Fruit fly (Drosophila melanogaster) whole organism, embryonic: Measurements from ENCODE around the gene CG7275.

Source experiments
- Atf-2 ChIP-seq: fragments of 200-800 bp; sonication (Bioruptor generic); optimal IDR thresholded peaks from 2 replicates; lab custom pipeline; 2016; ENCODE audit warnings: missing biosample characterization, missing genetic modification characterization
- CG10565 ChIP-seq: fragments of 200-800 bp; sonication (Bioruptor generic); optimal IDR thresholded peaks from 3 replicates; lab custom pipeline; 2016; ENCODE audit warnings: missing biosample characterization, mild to moderate bottlenecking, missing genetic modification characterization
- CG11398 ChIP-seq: fragments of 200-800 bp; sonication (Bioruptor generic); optimal IDR thresholded peaks from 2 replicates; lab custom pipeline; 2016; ENCODE audit warnings: missing biosample characterization, missing genetic modification characterization
- CG11456 ChIP-seq: fragments of 200-800 bp; sonication (Bioruptor generic); IDR thresholded peaks from 3 replicates; pipeline ENCODE4 v1.3.6; 2022; ENCODE audit warnings: missing biosample characterization, missing genetic modification characterization
- CG11695 ChIP-seq: fragments of 200-800 bp; sonication (Bioruptor generic); IDR thresholded peaks from 3 replicates; pipeline ENCODE4 v1.3.6; 2022; ENCODE audit warnings: missing biosample characterization, missing genetic modification characterization
- CG12236 ChIP-seq: fragments of 200-800 bp; sonication (Bioruptor generic); optimal IDR thresholded peaks from 2 replicates; lab custom pipeline; 2016; ENCODE audit warnings: missing biosample characterization, missing genetic modification characterization
- CG12659 ChIP-seq: fragments of 200-800 bp; sonication (Bioruptor generic); optimal IDR thresholded peaks from 3 replicates; lab custom pipeline; 2017; ENCODE audit warnings: mild to moderate bottlenecking, missing biosample characterization, missing genetic modification reagents, missing genetic modification characterization
- CG1602 ChIP-seq: fragments of 200-800 bp; sonication (Bioruptor generic); optimal IDR thresholded peaks from 3 replicates; lab custom pipeline; 2016; ENCODE audit warnings: missing biosample characterization, missing genetic modification characterization
- CG18764 ChIP-seq: fragments of 200-800 bp; sonication (Bioruptor generic); optimal IDR thresholded peaks from 3 replicates; lab custom pipeline; 2016; ENCODE audit warnings: missing biosample characterization, missing genetic modification characterization
- CG30403 ChIP-seq: fragments of 200-800 bp; sonication (Bioruptor generic); optimal IDR thresholded peaks from 3 replicates; lab custom pipeline; 2016; ENCODE audit warnings: missing biosample characterization, missing genetic modification characterization
- CG3065 ChIP-seq: fragments of 200-800 bp; sonication (Bioruptor generic); optimal IDR thresholded peaks from 2 replicates; lab custom pipeline; 2016; ENCODE audit warnings: missing biosample characterization, missing genetic modification characterization
- CG4707 ChIP-seq: fragments of 200-800 bp; sonication (Bioruptor generic); optimal IDR thresholded peaks from 2 replicates; lab custom pipeline; 2018; ENCODE audit warnings: missing biosample characterization, mild to moderate bottlenecking, missing genetic modification characterization, moderate library complexity
- CG4820 ChIP-seq: fragments of 200-800 bp; sonication (Bioruptor generic); optimal IDR thresholded peaks from 3 replicates; lab custom pipeline; 2016; ENCODE audit warnings: missing biosample characterization, missing genetic modification characterization
- CG7928 ChIP-seq: fragments of 200-800 bp; sonication (Bioruptor generic); optimal IDR thresholded peaks from 2 replicates; lab custom pipeline; 2017; ENCODE audit warnings: missing biosample characterization, mild to moderate bottlenecking, missing genetic modification characterization
- Dek ChIP-seq: fragments of 200-800 bp; sonication (Bioruptor generic); optimal IDR thresholded peaks from 3 replicates; lab custom pipeline; 2019; ENCODE audit warnings: missing biosample characterization, mild to moderate bottlenecking, missing genetic modification characterization, moderate library complexity
- Doc3 ChIP-seq: fragments of 200-800 bp; sonication (Bioruptor generic); IDR thresholded peaks from 3 replicates; pipeline ENCODE4 v1.3.6; 2022; ENCODE audit warnings: missing biosample characterization, missing genetic modification characterization; ENCODE audit not compliant: partially characterized antibody
- Fer3 ChIP-seq: fragments of 200-800 bp; sonication (Bioruptor generic); optimal IDR thresholded peaks from 2 replicates; lab custom pipeline; 2018; ENCODE audit warnings: missing biosample characterization, mild to moderate bottlenecking, missing genetic modification characterization, moderate library complexity
- Hand ChIP-seq: fragments of 200-800 bp; sonication (Bioruptor generic); optimal IDR thresholded peaks from 2 replicates; lab custom pipeline; 2017; ENCODE audit warnings: mild to moderate bottlenecking, missing biosample characterization, missing genetic modification reagents, missing genetic modification characterization
- Hr51 ChIP-seq, 2 experiments: fragments of 200-800 bp; sonication (Bioruptor generic); optimal IDR thresholded peaks; 2 replicates in 1 of 2; 3 replicates in 1 of 2; lab custom pipeline; 2016 to 2018; ENCODE audit warnings: missing biosample characterization in 2 of 2, missing genetic modification characterization in 2 of 2, mild to moderate bottlenecking in 1 of 2, moderate library complexity in 1 of 2
- Lim3 ChIP-seq: fragments of 200-800 bp; sonication (Bioruptor generic); IDR thresholded peaks from 2 replicates; pipeline ENCODE4 v1.3.6; 2022; ENCODE audit warnings: missing biosample characterization, missing genetic modification characterization
- MTF-1 ChIP-seq: fragments of 200-800 bp; sonication (Bioruptor generic); optimal IDR thresholded peaks from 2 replicates; lab custom pipeline; 2018; ENCODE audit warnings: missing biosample characterization, mild to moderate bottlenecking, missing genetic modification characterization, borderline replicate concordance
- Meics ChIP-seq: fragments of 200-800 bp; sonication (Bioruptor generic); optimal IDR thresholded peaks from 2 replicates; lab custom pipeline; 2017; ENCODE audit warnings: missing biosample characterization, mild to moderate bottlenecking, missing genetic modification characterization
- Oli ChIP-seq: fragments of 200-800 bp; sonication (Bioruptor generic); optimal IDR thresholded peaks from 2 replicates; lab custom pipeline; 2018; ENCODE audit warnings: missing biosample characterization, mild to moderate bottlenecking, missing genetic modification characterization, moderate library complexity
- Pdp1 ChIP-seq, 2 experiments: fragments of 200-800 bp; sonication (Bioruptor generic); optimal IDR thresholded peaks; 3 replicates each; lab custom pipeline; 2016; ENCODE audit warnings: missing biosample characterization in 2 of 2, missing genetic modification characterization in 2 of 2, mild to moderate bottlenecking in 1 of 2, moderate library complexity in 1 of 2
- Spps ChIP-seq: fragments of 200-800 bp; sonication (Bioruptor generic); optimal IDR thresholded peaks from 2 replicates; lab custom pipeline; 2018; ENCODE audit warnings: missing biosample characterization, mild to moderate bottlenecking, missing genetic modification characterization
- Ssrp ChIP-seq: fragments of 200-800 bp; sonication (Bioruptor generic); optimal IDR thresholded peaks from 2 replicates; lab custom pipeline; 2018; ENCODE audit warnings: missing biosample characterization, mild to moderate bottlenecking, missing genetic modification characterization, moderate library complexity
- Xbp1 ChIP-seq: fragments of 200-800 bp; sonication (Bioruptor generic); optimal IDR thresholded peaks from 3 replicates; lab custom pipeline; 2016; ENCODE audit warnings: missing biosample characterization, mild to moderate bottlenecking, missing genetic modification characterization
- aop ChIP-seq: fragments of 200-800 bp; sonication (Bioruptor generic); IDR thresholded peaks from 2 replicates; pipeline ENCODE4 v1.3.6; 2022; ENCODE audit warnings: missing biosample characterization, missing genetic modification characterization
- az2 ChIP-seq: fragments of 200-800 bp; sonication (Bioruptor generic); optimal IDR thresholded peaks from 3 replicates; lab custom pipeline; 2016; ENCODE audit warnings: missing biosample characterization, missing genetic modification characterization
- bcd ChIP-seq: fragments of 200-800 bp; sonication (Bioruptor generic); optimal IDR thresholded peaks from 2 replicates; lab custom pipeline; 2017; ENCODE audit warnings: missing biosample characterization, mild to moderate bottlenecking, missing genetic modification characterization
- bsh ChIP-seq, 2 experiments: fragments of 200-800 bp; sonication (Bioruptor generic); optimal IDR thresholded peaks; 2 replicates each; lab custom pipeline; 2017 to 2018; ENCODE audit warnings: mild to moderate bottlenecking in 2 of 2, missing biosample characterization in 2 of 2, missing genetic modification characterization in 2 of 2, moderate library complexity in 1 of 2
- caup ChIP-seq: fragments of 200-800 bp; sonication (Bioruptor generic); optimal IDR thresholded peaks from 3 replicates; lab custom pipeline; 2017; ENCODE audit warnings: missing biosample characterization, mild to moderate bottlenecking, missing genetic modification characterization, moderate library complexity; ENCODE audit not compliant: severe bottlenecking
- cg ChIP-seq: fragments of 200-800 bp; sonication (Bioruptor generic); optimal IDR thresholded peaks from 3 replicates; lab custom pipeline; 2019; ENCODE audit warnings: missing biosample characterization, mild to moderate bottlenecking, missing genetic modification characterization, moderate library complexity
- dan ChIP-seq: fragments of 200-800 bp; sonication (Bioruptor generic); IDR thresholded peaks from 2 replicates; pipeline ENCODE4 v1.3.6; 2022; ENCODE audit warnings: missing biosample characterization, missing genetic modification characterization
- dmrt99B ChIP-seq: fragments of 200-800 bp; sonication (Bioruptor generic); optimal IDR thresholded peaks from 2 replicates; lab custom pipeline; 2018; ENCODE audit warnings: missing biosample characterization, mild to moderate bottlenecking, missing genetic modification characterization, moderate library complexity
- ems ChIP-seq: fragments of 200-800 bp; sonication (Bioruptor generic); optimal IDR thresholded peaks from 3 replicates; lab custom pipeline; 2016; ENCODE audit warnings: missing biosample characterization, missing genetic modification characterization
- esg ChIP-seq: fragments of 200-800 bp; sonication (Bioruptor generic); conservative IDR thresholded peaks from 2 replicates; pipeline ENCODE4 v1.3.6; 2022; ENCODE audit warnings: missing biosample characterization, missing genetic modification characterization
- luna ChIP-seq: fragments of 200-800 bp; sonication (Bioruptor generic); optimal IDR thresholded peaks from 2 replicates; lab custom pipeline; 2016; ENCODE audit warnings: missing biosample characterization, missing genetic modification characterization
- onecut ChIP-seq: fragments of 200-800 bp; sonication (Bioruptor generic); IDR thresholded peaks from 2 replicates; pipeline ENCODE4 v1.3.6; 2022; ENCODE audit warnings: missing biosample characterization, missing genetic modification characterization
- pan ChIP-seq, 4 experiments: fragments of >200 bp in 3 of 4; fragments of 200-800 bp in 1 of 4; sonication (Bioruptor generic) in 1 of 4; optimal IDR thresholded peaks in 3 of 4; IDR thresholded peaks in 1 of 4; 2 replicates each; pipeline versions ENCODE4 v1.3.6 to Lab custom; 2017 to 2022; ENCODE audit warnings: missing biosample characterization in 2 of 4, missing genetic modification characterization in 2 of 4, mixed read lengths in 1 of 4
- pho ChIP-seq: fragments of 200-800 bp; sonication (Bioruptor generic); optimal IDR thresholded peaks from 2 replicates; lab custom pipeline; 2016; ENCODE audit warnings: missing biosample characterization, missing genetic modification characterization
- repo ChIP-seq: fragments of 200-800 bp; sonication (Bioruptor generic); optimal IDR thresholded peaks from 2 replicates; lab custom pipeline; 2016; ENCODE audit warnings: missing biosample characterization, missing genetic modification characterization
- sna ChIP-seq: fragments of 200-800 bp; sonication (Bioruptor generic); IDR thresholded peaks from 2 replicates; pipeline ENCODE4 v1.3.6; 2022; ENCODE audit warnings: missing biosample characterization, missing genetic modification characterization; ENCODE audit not compliant: partially characterized antibody
- sr ChIP-seq: fragments of 200-800 bp; sonication (Bioruptor generic); IDR thresholded peaks from 3 replicates; pipeline ENCODE4 v1.3.6; 2022; ENCODE audit warnings: missing biosample characterization, missing genetic modification characterization
- tio ChIP-seq: fragments of 200-800 bp; sonication (Bioruptor generic); optimal IDR thresholded peaks from 2 replicates; lab custom pipeline; 2017; ENCODE audit warnings: missing biosample characterization, missing genetic modification characterization, inconsistent platforms
- zen2 ChIP-seq: fragments of 200-800 bp; sonication (Bioruptor generic); IDR thresholded peaks from 3 replicates; pipeline ENCODE4 v1.3.6; 2022; ENCODE audit warnings: missing biosample characterization, missing genetic modification characterization; ENCODE audit not compliant: partially characterized antibody

The CG7275 gene

DNA sequence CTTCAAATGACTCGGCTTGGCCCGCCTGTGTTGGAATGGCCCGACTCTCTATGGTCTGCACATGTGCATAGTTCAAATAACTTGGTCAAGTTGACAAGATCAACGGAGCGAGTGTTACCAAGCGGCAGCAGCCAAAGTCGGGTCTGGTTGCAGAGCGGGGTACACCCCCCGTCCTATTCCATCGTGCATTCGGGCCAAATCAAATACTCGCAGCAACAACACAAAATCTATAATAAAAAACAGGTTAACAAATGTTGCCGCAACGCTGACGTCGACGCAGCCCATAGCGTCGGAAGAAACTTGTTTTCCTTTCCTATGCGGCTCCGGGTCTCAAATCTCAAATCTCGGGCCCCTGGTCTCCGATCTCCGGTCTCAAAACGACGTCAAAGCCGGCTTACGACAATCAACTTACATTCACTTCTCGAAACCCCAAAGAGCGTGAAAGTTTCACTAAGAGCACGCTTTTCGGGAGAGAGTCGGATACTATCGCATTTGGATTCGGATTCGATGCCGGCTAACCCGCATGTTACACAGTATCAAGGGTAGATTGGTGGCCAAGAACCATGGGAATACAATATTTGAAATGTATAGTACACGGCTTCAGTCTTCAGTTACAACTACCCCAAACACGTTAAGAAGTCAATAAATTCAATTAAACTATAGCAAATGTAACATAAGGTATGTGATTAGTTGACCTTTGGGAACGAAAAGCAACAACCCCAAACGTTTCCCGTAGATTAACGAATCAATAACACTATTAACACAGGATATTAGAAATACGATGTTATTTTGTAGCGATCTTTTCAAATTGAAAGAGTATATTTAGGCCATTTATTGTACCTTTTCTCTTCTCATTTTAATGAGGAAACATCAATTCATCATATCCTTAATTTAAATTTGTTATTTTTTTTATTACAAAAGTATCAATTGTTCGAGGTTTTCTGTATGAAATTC is 35.8 kb downstream of the CG7275 start (continued):
- TF ChIP-seq pan (optimal IDR thresholded peaks at IDR 0.05; lab: Kevin White, UChicago): peak in 1 of 2 experiments; percentile 82
- peak; percentile 21 to 71 for TF ChIP-seq pan (GFP tag; optimal IDR thresholded peaks at IDR 0.05 in 1 of 2, IDR thresholded peaks at IDR 0.05 in 1 of 2)
- TF ChIP-seq pho (GFP tag; lab: Kevin White, UChicago): peak; percentile 73
- TF ChIP-seq esg (GFP tag; lab: Robert Waterston, UW): peak; percentile 20; the same call in 1 of the 2 replicates
- TF ChIP-seq zen2 (GFP tag; lab: Robert Waterston, UW): no peak
- no peak for TF ChIP-seq Spps (tag; lab: Kevin White, UChicago)
- TF ChIP-seq MTF-1 (GFP tag; lab: Kevin White, UChicago): no peak
- TF ChIP-seq dan (GFP tag; lab: Robert Waterston, UW): no peak
- TF ChIP-seq CG1602: peak; percentile 72
- no peak for TF ChIP-seq CG10565 (GFP tag; lab: Kevin White, UChicago)
- peak; percentile 87 for TF ChIP-seq CG30403 (GFP tag; lab: Kevin White, UChicago)
- TF ChIP-seq CG3065 (GFP tag; lab: Kevin White, UChicago): no peak
- TF ChIP-seq Pdp1 (GFP tag; optimal IDR thresholded peaks at IDR 0.05; lab: Kevin White, UChicago): peak; percentile 5 to 71
- TF ChIP-seq Meics: peak; percentile 67
- TF ChIP-seq CG4820 (GFP tag; lab: Kevin White, UChicago): peak; percentile 40
- TF ChIP-seq Oli (tag; lab: Kevin White, UChicago): peak; percentile 82
- TF ChIP-seq repo: no peak
- TF ChIP-seq CG18764 (GFP tag; lab: Kevin White, UChicago): no peak
- TF ChIP-seq Hr51 (GFP tag; optimal IDR thresholded peaks at IDR 0.05; lab: Kevin White, UChicago): peak in 1 of 2 experiments; percentile 77
- TF ChIP-seq CG7928 (GFP tag; lab: Kevin White, UChicago): no peak
- no peak for TF ChIP-seq sr
- TF ChIP-seq CG11456 (GFP tag; lab: Robert Waterston, UW): peak; percentile 49; the same call in 1 of the 3 replicates
- peak; percentile 65 for TF ChIP-seq Ssrp (tag; lab: Kevin White, UChicago)
- no peak for TF ChIP-seq cg (GFP tag; lab: Kevin White, UChicago)
- TF ChIP-seq luna (GFP tag; lab: Kevin White, UChicago): no peak
- peak; percentile 17 to 40 for TF ChIP-seq bsh (GFP tag; optimal IDR thresholded peaks at IDR 0.05; lab: Kevin White, UChicago)
- no peak for TF ChIP-seq CG11398 (GFP tag; lab: Kevin White, UChicago)
- TF ChIP-seq az2 (GFP tag; lab: Kevin White, UChicago): peak; percentile 65
- peak; percentile 82 for TF ChIP-seq tio (GFP tag; lab: Kevin White, UChicago)
- peak; percentile 72 for TF ChIP-seq bcd (GFP tag; lab: Kevin White, UChicago)
- TF ChIP-seq Xbp1 (GFP tag; lab: Kevin White, UChicago): peak; percentile 72
- peak; percentile 44 for TF ChIP-seq caup
- TF ChIP-seq Lim3: no peak
- TF ChIP-seq Hand (GFP tag; lab: Kevin White, UChicago): peak; percentile 12
- TF ChIP-seq onecut (GFP tag; lab: Robert Waterston, UW): no peak
- peak; percentile 53 for TF ChIP-seq ems
- peak; percentile 70 for TF ChIP-seq Dek (tag; lab: Kevin White, UChicago)
- TF ChIP-seq dmrt99B (tag; lab: Kevin White, UChicago): peak; percentile 63
- TF ChIP-seq Fer3 (tag; lab: Kevin White, UChicago): peak; percentile 13
- TF ChIP-seq CG12236 (GFP tag; lab: Kevin White, UChicago): peak; percentile 5
- TF ChIP-seq aop (GFP tag; lab: Robert Waterston, UW): peak; percentile 48; the same call in 1 of the 2 replicates
- TF ChIP-seq CG11695 (GFP tag; lab: Robert Waterston, UW): peak; percentile 17; the same call in 1 of the 3 replicates
- no peak for TF ChIP-seq Doc3 (GFP tag; lab: Robert Waterston, UW)
- TF ChIP-seq sna (GFP tag; lab: Robert Waterston, UW): no peak
- no peak for TF ChIP-seq CG4707 (GFP tag; lab: Kevin White, UChicago)
- peak; percentile 77 for TF ChIP-seq CG12659 (GFP tag; lab: Kevin White, UChicago)
- TF ChIP-seq Atf-2 (GFP tag; lab: Kevin White, UChicago): peak; percentile 58
